Fruit fly (Drosophila melanogaster) whole organism, embryonic: ENCODE data around the gene Pfas.
A peak's percentile ranks its signal among the peaks of the same experiment; 100 is the strongest.

Experiments
- ATbp ChIP-seq: fragments of 200-800 bp; sonication (Bioruptor generic); optimal IDR thresholded peaks from 2 replicates; lab custom pipeline; 2017; ENCODE audit warnings: missing biosample characterization, mild to moderate bottlenecking, missing genetic modification characterization, missing genetic modification reagents
- Atf3 ChIP-seq: fragments of 200-800 bp; sonication (Bioruptor generic); optimal IDR thresholded peaks from 3 replicates; lab custom pipeline; 2016; ENCODE audit warnings: missing biosample characterization, missing genetic modification characterization
- BEAF-32 ChIP-seq: fragments of 200-800 bp; sonication (Bioruptor generic); optimal IDR thresholded peaks from 3 replicates; lab custom pipeline; 2017; ENCODE audit warnings: missing biosample characterization, missing genetic modification characterization, mild to moderate bottlenecking, moderate library complexity, missing genetic modification reagents
- CG10274 ChIP-seq: fragments of 200-800 bp; sonication (Bioruptor generic); optimal IDR thresholded peaks from 3 replicates; lab custom pipeline; 2017; ENCODE audit warnings: missing biosample characterization, mild to moderate bottlenecking, missing genetic modification characterization
- CG12391 ChIP-seq: fragments of 200-800 bp; sonication (Bioruptor generic); optimal IDR thresholded peaks from 3 replicates; lab custom pipeline; 2018; ENCODE audit warnings: missing biosample characterization, mild to moderate bottlenecking, missing genetic modification characterization, moderate library complexity
- CG13624 ChIP-seq: fragments of 200-800 bp; sonication (Bioruptor generic); optimal IDR thresholded peaks from 2 replicates; lab custom pipeline; 2016; ENCODE audit warnings: missing biosample characterization, missing genetic modification characterization
- CG1529 ChIP-seq: fragments of 200-800 bp; sonication (Bioruptor generic); optimal IDR thresholded peaks from 3 replicates; lab custom pipeline; 2018; ENCODE audit warnings: missing biosample characterization, missing genetic modification characterization
- CG17568 ChIP-seq: fragments of 200-800 bp; sonication (Bioruptor generic); optimal IDR thresholded peaks from 2 replicates; lab custom pipeline; 2018; ENCODE audit warnings: missing biosample characterization, mild to moderate bottlenecking, missing genetic modification characterization, moderate library complexity
- CG17802 ChIP-seq: fragments of 200-800 bp; sonication (Bioruptor generic); optimal IDR thresholded peaks from 2 replicates; lab custom pipeline; 2018; ENCODE audit warnings: missing biosample characterization, mild to moderate bottlenecking, missing genetic modification characterization, moderate library complexity
- CG18599 ChIP-seq: fragments of 200-800 bp; sonication (Bioruptor generic); optimal IDR thresholded peaks from 3 replicates; lab custom pipeline; 2017; ENCODE audit warnings: missing biosample characterization, missing genetic modification characterization, mild to moderate bottlenecking, moderate library complexity, missing genetic modification reagents
- CG2199 ChIP-seq: fragments of 200-800 bp; sonication (Bioruptor generic); IDR thresholded peaks from 3 replicates; pipeline ENCODE4 v1.3.6; 2022; ENCODE audit warnings: missing biosample characterization, missing genetic modification characterization
- CG2875 ChIP-seq: fragments of 200-800 bp; sonication (Bioruptor generic); optimal IDR thresholded peaks from 2 replicates; lab custom pipeline; 2017; ENCODE audit warnings: missing biosample characterization, mild to moderate bottlenecking, missing genetic modification characterization, missing genetic modification reagents
- CG3163 ChIP-seq: fragments of 200-800 bp; sonication (Bioruptor generic); optimal IDR thresholded peaks from 3 replicates; lab custom pipeline; 2016; ENCODE audit warnings: missing biosample characterization, missing genetic modification characterization
- CG3407 ChIP-seq: fragments of 200-800 bp; sonication (Bioruptor generic); optimal IDR thresholded peaks from 2 replicates; lab custom pipeline; 2018; ENCODE audit warnings: missing biosample characterization, mild to moderate bottlenecking, missing genetic modification characterization
- CG3838 ChIP-seq: fragments of 200-800 bp; sonication (Bioruptor generic); optimal IDR thresholded peaks from 3 replicates; lab custom pipeline; 2016; ENCODE audit warnings: missing biosample characterization, missing genetic modification characterization
- CG3995 ChIP-seq: fragments of 200-800 bp; sonication (Bioruptor generic); optimal IDR thresholded peaks from 3 replicates; lab custom pipeline; 2016; ENCODE audit warnings: missing biosample characterization, missing genetic modification characterization
- CG6175 ChIP-seq: fragments of 200-800 bp; sonication (Bioruptor generic); IDR thresholded peaks from 3 replicates; pipeline ENCODE4 v1.3.6; 2022; ENCODE audit warnings: missing biosample characterization, missing genetic modification characterization
- CG7357 ChIP-seq: fragments of 200-800 bp; sonication (Bioruptor generic); IDR thresholded peaks from 3 replicates; pipeline ENCODE4 v1.3.6; 2022; ENCODE audit warnings: missing biosample characterization, missing genetic modification characterization
- Dip2 ChIP-seq: fragments of 200-800 bp; sonication (Bioruptor generic); IDR thresholded peaks from 2 replicates; pipeline ENCODE4 v1.3.6; 2022; ENCODE audit warnings: missing biosample characterization, missing genetic modification characterization
- Dp ChIP-seq: fragments of 200-800 bp; sonication (Bioruptor generic); optimal IDR thresholded peaks from 2 replicates; lab custom pipeline; 2018; ENCODE audit warnings: missing biosample characterization, mild to moderate bottlenecking, missing genetic modification characterization, moderate library complexity
- E2f1 ChIP-seq: fragments of 200-800 bp; sonication (Bioruptor generic); IDR thresholded peaks from 2 replicates; pipeline ENCODE4 v1.3.6; 2022; ENCODE audit warnings: missing biosample characterization, missing genetic modification characterization
- E2f2 ChIP-seq: fragments of 200-800 bp; sonication (Bioruptor generic); IDR thresholded peaks from 2 replicates; pipeline ENCODE4 v1.3.6; 2022; ENCODE audit warnings: missing biosample characterization, missing genetic modification characterization
- H15 ChIP-seq: fragments of 200-800 bp; sonication (Bioruptor generic); IDR thresholded peaks from 3 replicates; pipeline ENCODE4 v1.3.6; 2022; ENCODE audit warnings: missing biosample characterization, missing genetic modification characterization
- Hmr ChIP-seq: fragments of 200-800 bp; sonication (Bioruptor generic); optimal IDR thresholded peaks from 3 replicates; lab custom pipeline; 2017; ENCODE audit warnings: mild to moderate bottlenecking, missing biosample characterization, missing genetic modification reagents, missing genetic modification characterization
- Poxn ChIP-seq: fragments of 200-800 bp; sonication (Bioruptor generic); IDR thresholded peaks from 2 replicates; pipeline ENCODE4 v1.3.6; 2022; ENCODE audit warnings: missing biosample characterization, missing genetic modification characterization
- Scr ChIP-seq: fragments of 200-800 bp; sonication (Bioruptor generic); IDR thresholded peaks from 2 replicates; pipeline ENCODE4 v1.3.6; 2022; ENCODE audit warnings: missing biosample characterization, missing genetic modification characterization; ENCODE audit not compliant: partially characterized antibody
- Sin3A ChIP-seq: fragments of >200 bp; optimal IDR thresholded peaks from 2 replicates; lab custom pipeline; 2018
- Sry-β ChIP-seq: fragments of 200-800 bp; sonication (Bioruptor generic); optimal IDR thresholded peaks from 2 replicates; lab custom pipeline; 2018; ENCODE audit warnings: missing biosample characterization, mild to moderate bottlenecking, missing genetic modification characterization, moderate library complexity
- Usf ChIP-seq: fragments of 200-800 bp; sonication (Bioruptor generic); optimal IDR thresholded peaks from 2 replicates; lab custom pipeline; 2017; ENCODE audit warnings: missing genotype, missing biosample characterization, missing genetic modification characterization
- bbx ChIP-seq: fragments of 200-800 bp; sonication (Bioruptor generic); IDR thresholded peaks from 2 replicates; pipeline ENCODE4 v1.3.6; 2022; ENCODE audit warnings: missing biosample characterization, missing genetic modification characterization; ENCODE audit not compliant: partially characterized antibody
- bowl ChIP-seq: fragments of 200-800 bp; sonication (Bioruptor generic); IDR thresholded peaks from 2 replicates; pipeline ENCODE4 v1.3.6; 2022; ENCODE audit warnings: missing biosample characterization, missing genetic modification characterization
- bsh ChIP-seq, 2 experiments: fragments of 200-800 bp; sonication (Bioruptor generic); optimal IDR thresholded peaks; 2 replicates each; lab custom pipeline; 2017 to 2018; ENCODE audit warnings: mild to moderate bottlenecking in 2 of 2, missing biosample characterization in 2 of 2, missing genetic modification characterization in 2 of 2, moderate library complexity in 1 of 2
- ci ChIP-seq: fragments of 200-800 bp; sonication (Bioruptor generic); IDR thresholded peaks from 3 replicates; pipeline ENCODE4 v1.3.6; 2022; ENCODE audit warnings: missing biosample characterization, missing genetic modification characterization
- emc ChIP-seq: fragments of 200-800 bp; sonication (Bioruptor generic); optimal IDR thresholded peaks from 2 replicates; lab custom pipeline; 2016; ENCODE audit warnings: missing biosample characterization, missing genetic modification characterization
- ftz-f1 ChIP-seq: fragments of 200-800 bp; sonication (Bioruptor generic); optimal IDR thresholded peaks from 2 replicates; lab custom pipeline; 2016; ENCODE audit warnings: missing biosample characterization, missing genetic modification characterization
- her ChIP-seq: fragments of 200-800 bp; sonication (Bioruptor generic); optimal IDR thresholded peaks from 2 replicates; lab custom pipeline; 2016; ENCODE audit warnings: missing biosample characterization, missing genetic modification characterization
- hkb ChIP-seq, 2 experiments: fragments of 200-800 bp in 1 of 2; fragments of >200 bp in 1 of 2; sonication (Bioruptor generic) in 1 of 2; IDR thresholded peaks in 1 of 2; optimal IDR thresholded peaks in 1 of 2; 2 replicates each; pipeline versions ENCODE4 v1.3.6 to Lab custom; 2017 to 2022; ENCODE audit warnings: missing biosample characterization in 1 of 2, missing genetic modification characterization in 1 of 2
- ind ChIP-seq: fragments of 200-800 bp; sonication (Bioruptor generic); optimal IDR thresholded peaks from 3 replicates; lab custom pipeline; 2016; ENCODE audit warnings: missing biosample characterization, missing genetic modification characterization
- klu ChIP-seq: fragments of 200-800 bp; sonication (Bioruptor generic); IDR thresholded peaks from 2 replicates; pipeline ENCODE4 v1.3.6; 2022; ENCODE audit warnings: missing biosample characterization, missing genetic modification characterization
- lab ChIP-seq: fragments of 200-800 bp; sonication (Bioruptor generic); optimal IDR thresholded peaks from 3 replicates; lab custom pipeline; 2017; ENCODE audit warnings: missing biosample characterization, missing genetic modification characterization, mild to moderate bottlenecking, moderate library complexity, missing genetic modification reagents
- repo ChIP-seq: fragments of 200-800 bp; sonication (Bioruptor generic); optimal IDR thresholded peaks from 2 replicates; lab custom pipeline; 2016; ENCODE audit warnings: missing biosample characterization, missing genetic modification characterization
- rib ChIP-seq: fragments of 200-800 bp; sonication (Bioruptor generic); IDR thresholded peaks from 2 replicates; pipeline ENCODE4 v1.3.6; 2022; ENCODE audit warnings: missing biosample characterization, missing genetic modification characterization
- salm ChIP-seq: fragments of 200-800 bp; sonication (Bioruptor generic); optimal IDR thresholded peaks from 2 replicates; lab custom pipeline; 2018; ENCODE audit warnings: missing biosample characterization, mild to moderate bottlenecking, missing genetic modification characterization
- schlank ChIP-seq: fragments of 200-800 bp; sonication (Bioruptor generic); optimal IDR thresholded peaks from 2 replicates; lab custom pipeline; 2018; ENCODE audit warnings: missing biosample characterization, mild to moderate bottlenecking, missing genetic modification characterization
- sd ChIP-seq: fragments of 200-800 bp; sonication (Bioruptor generic); optimal IDR thresholded peaks from 3 replicates; lab custom pipeline; 2018; ENCODE audit warnings: missing biosample characterization, mild to moderate bottlenecking, missing genetic modification characterization, moderate library complexity
- so ChIP-seq: fragments of 200-800 bp; sonication (Bioruptor generic); IDR thresholded peaks from 3 replicates; pipeline ENCODE4 v1.3.6; 2022; ENCODE audit warnings: missing biosample characterization, missing genetic modification characterization
- ssp ChIP-seq: fragments of 200-800 bp; sonication (Bioruptor generic); IDR thresholded peaks from 2 replicates; pipeline ENCODE4 v1.3.6; 2022; ENCODE audit warnings: missing biosample characterization, missing genetic modification characterization
- stwl ChIP-seq: fragments of 200-800 bp; sonication (Bioruptor generic); optimal IDR thresholded peaks from 3 replicates; lab custom pipeline; 2018; ENCODE audit warnings: missing biosample characterization, mild to moderate bottlenecking, missing genetic modification characterization, moderate library complexity
- tll ChIP-seq, 2 experiments: fragments of 200-800 bp in 1 of 2; fragments of >200 bp in 1 of 2; sonication (Bioruptor generic) in 1 of 2; optimal IDR thresholded peaks; 2 replicates each; lab custom pipeline; 2017 to 2019; ENCODE audit warnings: missing biosample characterization in 2 of 2, missing genetic modification characterization in 2 of 2, mild to moderate bottlenecking in 1 of 2, moderate library complexity in 1 of 2
- tna ChIP-seq: fragments of 200-800 bp; sonication (Bioruptor generic); IDR thresholded peaks from 2 replicates; pipeline ENCODE4 v1.3.6; 2022; ENCODE audit warnings: missing biosample characterization, missing genetic modification characterization; ENCODE audit not compliant: partially characterized antibody
- zen ChIP-seq: fragments of 200-800 bp; sonication (Bioruptor generic); optimal IDR thresholded peaks from 3 replicates; lab custom pipeline; 2018; ENCODE audit warnings: missing biosample characterization, mild to moderate bottlenecking, missing genetic modification characterization, moderate library complexity

Gene Pfas

dm6 chr2L:6048542-6048941 lies 2.7 kb upstream of the Pfas start, which contains the start of the genes CG34179 and slmo (continued):
- no peak for TF ChIP-seq CG3995
- TF ChIP-seq E2f1 (GFP tag; lab: Robert Waterston, UW) = no peak
- no peak for TF ChIP-seq CG17568 (GFP tag; lab: Kevin White, UChicago)
- TF ChIP-seq Dp (GFP tag; lab: Kevin White, UChicago) = peak; percentile 37
- peak; percentile 13 for TF ChIP-seq Sin3A (lab: Kevin White, UChicago)
- no peak for TF ChIP-seq salm (tag; lab: Kevin White, UChicago)
- no peak for TF ChIP-seq CG12391 (tag; lab: Kevin White, UChicago)
- TF ChIP-seq Sry-β (GFP tag; lab: Kevin White, UChicago) = no peak
- TF ChIP-seq BEAF-32 = peak; percentile 20
- TF ChIP-seq repo (GFP tag; lab: Kevin White, UChicago) = no peak
- peak; percentile 52 for TF ChIP-seq E2f2 (GFP tag; lab: Robert Waterston, UW)
- no peak for TF ChIP-seq lab (GFP tag; lab: Kevin White, UChicago)
- peak; percentile 2 for TF ChIP-seq stwl (tag; lab: Kevin White, UChicago)
- no peak for TF ChIP-seq ssp (GFP tag; lab: Robert Waterston, UW)
- TF ChIP-seq rib = no peak
- TF ChIP-seq klu (GFP tag; lab: Robert Waterston, UW) = no peak
- TF ChIP-seq ATbp (GFP tag; lab: Kevin White, UChicago) = no peak
- TF ChIP-seq hkb (optimal IDR thresholded peaks at IDR 0.05; lab: Kevin White, UChicago) = no peak
- TF ChIP-seq hkb (GFP tag; IDR thresholded peaks at IDR 0.05; lab: Robert Waterston, UW) = no peak
- no peak for TF ChIP-seq tna (GFP tag; lab: Robert Waterston, UW)
- TF ChIP-seq CG2875 (GFP tag; lab: Kevin White, UChicago) = no peak
- no peak for TF ChIP-seq CG1529 (GFP tag; lab: Kevin White, UChicago)
- no peak for TF ChIP-seq ci (GFP tag; lab: Robert Waterston, UW)
- no peak for TF ChIP-seq Dip2 (GFP tag; lab: Robert Waterston, UW)
- no peak for TF ChIP-seq CG3407
- TF ChIP-seq CG6175 (GFP tag; lab: Robert Waterston, UW) = no peak
- TF ChIP-seq CG10274 (GFP tag; lab: Kevin White, UChicago) = no peak
- TF ChIP-seq Atf3 (GFP tag; lab: Kevin White, UChicago) = no peak
- TF ChIP-seq H15 (GFP tag; lab: Robert Waterston, UW) = no peak
- TF ChIP-seq bbx = peak; percentile 40; the same call in 1 of the 2 replicates
- no peak for TF ChIP-seq CG18599
- TF ChIP-seq CG2199 (GFP tag; lab: Robert Waterston, UW) = no peak
- TF ChIP-seq emc (GFP tag; lab: Kevin White, UChicago) = no peak
- no peak for TF ChIP-seq Hmr
- TF ChIP-seq ftz-f1 (GFP tag; lab: Kevin White, UChicago) = no peak
- TF ChIP-seq Usf (GFP tag; lab: Kevin White, UChicago) = no peak
- TF ChIP-seq zen (tag; lab: Kevin White, UChicago) = no peak
- TF ChIP-seq CG13624 = no peak
- no peak for TF ChIP-seq bsh (GFP tag; optimal IDR thresholded peaks at IDR 0.05; lab: Kevin White, UChicago)
- TF ChIP-seq bowl (GFP tag; lab: Robert Waterston, UW) = no peak
- no peak for TF ChIP-seq tll (GFP tag; optimal IDR thresholded peaks at IDR 0.05; lab: Kevin White, UChicago)
- no peak for TF ChIP-seq Poxn (GFP tag; lab: Robert Waterston, UW)
- TF ChIP-seq CG3838 (GFP tag; lab: Kevin White, UChicago) = no peak
- TF ChIP-seq ind = no peak
- peak; percentile 30; the same call in 1 of the 2 replicates for TF ChIP-seq Scr (GFP tag; lab: Robert Waterston, UW)
- TF ChIP-seq her = no peak
- no peak for TF ChIP-seq CG17802 (tag; lab: Kevin White, UChicago)
- TF ChIP-seq schlank (tag; lab: Kevin White, UChicago) = no peak
- TF ChIP-seq CG3163 = no peak
- TF ChIP-seq sd (tag; lab: Kevin White, UChicago) = peak; percentile 74
- no peak for TF ChIP-seq CG7357 (GFP tag; lab: Robert Waterston, UW)
- TF ChIP-seq so (GFP tag; lab: Robert Waterston, UW) = 0 out of 3 replicates have a peak, but pooled peaks have one; percentile 8
